Fruit fly (Drosophila melanogaster) S2 (cell line): ENCODE data around the gene tara.

Experiments
- CG8478 ChIP-seq: fragments of >200 bp; optimal IDR thresholded peaks from 2 replicates; lab custom pipeline; 2018
- CTCF ChIP-seq, 2 experiments: fragments of >200 bp; optimal IDR thresholded peaks; 2 replicates each; lab custom pipeline; 2018

- TF ChIP-seq CG8478 (lab: Kevin White, UChicago) (no peak), CTCF (optimal IDR thresholded peaks at IDR 0.05; lab: Kevin White, UChicago) (no peak)
Observed at dm6 chr3R:16211883-16212540, 13.4 kb upstream of the tara start.
